Fruit fly (Drosophila melanogaster) whole organism: ENCODE data around the gene CG34117.

Experiments used
- CG8478 ChIP-seq: fragments of >200 bp; optimal IDR thresholded peaks from 2 replicates; lab custom pipeline; 2018; ENCODE audit warnings: inconsistent platforms
- usp ChIP-seq: fragments of >200 bp; optimal IDR thresholded peaks from 2 replicates; lab custom pipeline; 2017; ENCODE audit warnings: missing biosample characterization, missing genetic modification characterization, mixed read lengths

DNA sequence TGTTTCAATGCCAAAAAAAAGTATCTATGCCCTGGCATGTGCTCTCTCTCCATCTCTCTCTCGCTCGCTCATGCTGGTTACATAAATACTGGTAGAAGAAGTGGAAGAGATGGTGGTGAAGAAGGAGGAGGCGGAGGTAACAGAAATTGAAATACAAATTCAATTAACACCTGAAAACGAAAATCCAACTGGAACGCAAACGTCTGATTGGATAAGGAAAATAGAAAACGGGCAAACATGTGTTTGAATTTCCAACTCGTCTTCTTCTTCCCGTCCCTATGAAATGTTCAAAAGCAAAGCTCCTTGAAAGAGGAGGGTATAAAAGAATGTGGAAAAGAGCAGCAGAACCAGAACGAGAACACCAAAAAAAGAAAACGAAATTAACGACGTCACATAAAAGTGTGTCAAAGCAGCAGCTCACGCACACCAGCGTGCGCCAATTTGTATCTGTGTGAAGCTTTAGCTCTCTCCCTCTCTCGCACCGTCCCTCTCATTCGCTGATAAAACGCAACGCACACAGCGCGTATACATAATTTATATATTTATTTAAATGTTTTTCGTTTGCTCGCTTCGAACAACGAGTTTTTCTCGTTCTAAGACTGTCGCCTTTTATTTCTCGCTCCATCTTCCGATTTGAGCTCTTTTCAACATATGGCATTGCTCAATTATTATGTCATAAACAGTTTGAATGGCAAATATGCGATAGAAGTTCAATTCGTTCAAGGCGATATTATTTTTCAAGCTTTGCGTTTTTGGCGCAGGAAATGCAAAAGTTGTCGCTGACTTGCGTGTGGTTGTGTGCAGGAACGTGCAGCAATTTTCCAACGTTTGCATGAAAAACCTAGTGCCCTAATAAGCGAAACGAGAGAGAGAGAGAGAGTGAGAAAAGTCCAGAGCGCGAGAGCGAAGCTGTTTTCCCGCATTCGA lies 18.8 kb upstream of the CG34117 start:
- TF ChIP-seq CG8478 (lab: Kevin White, UChicago) (no peak), usp (GFP tag; lab: Kevin White, UChicago) (no peak)
